Worm (Caenorhabditis elegans) whole organism, young adult: ENCODE results near the gene acp-1.

Experiments
- ama-1 ChIP-seq, 3 experiments: fragments of 150-350 bp in 1 of 3; sonication (generic microtip) in 2 of 3; optimal IDR thresholded peaks; 2 replicates each; lab custom pipeline; 2014 to 2018; ENCODE audit warnings: missing biosample characterization in 2 of 3, missing genetic modification characterization in 2 of 3, missing genetic modification reagents in 2 of 3
- egrh-3 ChIP-seq: fragments of 200-800 bp; sonication (Bioruptor generic); IDR thresholded peaks from 2 replicates; pipeline ENCODE4 v1.3.6; 2022; ENCODE audit warnings: missing genetic modification reagents, missing genetic modification characterization, missing compliant biosample characterization
- pha-4 ChIP-seq: fragments of 150-350 bp; sonication (generic microtip); optimal IDR thresholded peaks from 2 replicates; lab custom pipeline; 2014; ENCODE audit warnings: missing biosample characterization, missing genetic modification reagents, missing genetic modification characterization
- tbx-9 ChIP-seq: sonication (generic microtip); optimal IDR thresholded peaks from 2 replicates; lab custom pipeline; 2016; ENCODE audit warnings: borderline replicate concordance, missing genetic modification characterization, inconsistent platforms, missing compliant biosample characterization

- TF ChIP-seq egrh-3 (GFP tag; lab: Robert Waterston, UW) (no peak), ama-1 (optimal IDR thresholded peaks at IDR 0.05; lab: Kevin White, UChicago) (no peak), ama-1 (GFP tag; optimal IDR thresholded peaks at IDR 0.05; lab: Kevin White, UChicago) (no peak), tbx-9 (tag; lab: Kevin White, UChicago) (no peak), pha-4 (tag; lab: Kevin White, UChicago) (no peak)
Measured at ce11 chrX:3369442-3369841, 15.8 kb downstream of the acp-1 start.
